Worm (Caenorhabditis elegans) whole organism, L3 larva: Measurements from ENCODE around the gene rps-4.

Source experiments
- pha-4 ChIP-seq: fragments of 150-350 bp; optimal IDR thresholded peaks from 2 replicates; lab custom pipeline; 2014; ENCODE audit warnings: missing biosample characterization, missing genetic modification reagents, missing genetic modification characterization
- pqm-1 ChIP-seq: fragments of 150-350 bp; optimal IDR thresholded peaks from 2 replicates; lab custom pipeline; 2017; ENCODE audit warnings: missing biosample characterization, missing genetic modification characterization, inconsistent platforms

rps-4 gene

DNA sequence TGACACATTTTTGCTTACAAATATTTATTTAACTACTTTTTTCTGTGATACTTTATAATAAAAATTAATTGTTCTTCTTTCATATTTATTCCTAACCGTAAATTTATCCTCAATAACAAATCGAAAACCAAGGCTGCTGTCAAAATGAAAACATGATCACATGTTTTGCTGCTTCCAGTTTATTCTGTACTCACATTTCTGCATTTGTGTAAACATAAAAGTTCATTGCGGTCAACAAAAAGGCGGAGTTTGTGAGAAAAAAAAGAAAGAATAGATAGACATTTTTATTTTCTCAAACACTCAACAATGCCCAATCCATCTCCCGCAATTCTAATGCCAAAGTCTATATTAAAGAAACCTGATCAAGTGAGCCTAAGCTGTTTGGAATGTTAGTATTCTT, 48.7 kb downstream of the rps-4 start, which contains the start of gene C06G3.3:
C06G3.3 (plus strand) TSS at position 301 of the 400 bp plus-strand sequence.
- TF ChIP-seq pha-4 (tag; lab: Kevin White, UChicago) (peak; percentile 58), pqm-1 (no peak)
